Worm (Caenorhabditis elegans): Measurements from ENCODE around the gene C14C6.13.

DNA sequence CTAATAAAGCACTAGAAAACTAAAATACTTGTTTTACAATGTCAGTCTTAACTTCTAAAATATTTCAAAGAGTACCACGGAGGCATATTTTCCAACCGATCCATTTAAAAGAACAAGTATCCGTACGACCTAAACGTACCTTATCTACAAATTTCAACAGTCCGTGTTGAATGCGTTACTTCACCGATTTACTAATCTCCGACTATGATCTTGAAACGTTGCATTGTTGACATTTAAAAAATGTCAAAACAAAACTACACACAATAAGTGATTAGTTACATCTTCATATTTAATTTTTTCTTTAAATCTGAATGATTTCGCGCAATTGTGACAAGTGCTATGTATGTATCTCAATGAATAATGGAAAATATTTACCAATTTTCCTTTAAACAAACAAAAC lies 23.3 kb upstream of the C14C6.13 start:
- TF ChIP-seq R02D3.7 (tag; optimal IDR thresholded peaks at IDR 0.05): no peak
- TF ChIP-seq ztf-4 (tag; optimal IDR thresholded peaks at IDR 0.05): no peak
- TF ChIP-seq nhr-77 (tag; optimal IDR thresholded peaks at IDR 0.05): no peak
- no peak for TF ChIP-seq ceh-82 (tag; optimal IDR thresholded peaks at IDR 0.05)
- TF ChIP-seq lin-13 (GFP tag; optimal IDR thresholded peaks at IDR 0.05): no peak
- no peak for TF ChIP-seq nhr-12 (tag; optimal IDR thresholded peaks at IDR 0.05)
- no peak for TF ChIP-seq mab-5 (tag; optimal IDR thresholded peaks at IDR 0.05)
- no peak for TF ChIP-seq nhr-6 (tag; optimal IDR thresholded peaks at IDR 0.05)
- no peak for TF ChIP-seq blmp-1 (tag; optimal IDR thresholded peaks at IDR 0.05; ENCODE audit: insufficient read depth)
- no peak for TF ChIP-seq unc-39 (tag; optimal IDR thresholded peaks at IDR 0.05)
- TF ChIP-seq sem-4 (tag; optimal IDR thresholded peaks at IDR 0.05): no peak
- TF ChIP-seq snpc-4 (tag; optimal IDR thresholded peaks at IDR 0.05): no peak

Measured in whole organism, L2 larva.